Worm (Caenorhabditis elegans) whole organism, late embryonic: ENCODE data around the gene rec-8.

ENCODE experiments used
- C38D4.7 ChIP-seq: fragments of 200-800 bp; sonication (Bioruptor generic); optimal IDR thresholded peaks from 2 replicates; lab custom pipeline; 2018; ENCODE audit warnings: mild to moderate bottlenecking, missing genetic modification characterization, moderate library complexity, missing compliant biosample characterization
- F13H6.1 ChIP-seq: sonication (generic microtip); optimal IDR thresholded peaks from 2 replicates; lab custom pipeline; 2016; ENCODE audit warnings: missing genetic modification characterization, missing compliant biosample characterization
- K02D7.2 ChIP-seq: sonication (generic microtip); optimal IDR thresholded peaks from 2 replicates; lab custom pipeline; 2017; ENCODE audit warnings: mild to moderate bottlenecking, missing genetic modification characterization, missing compliant biosample characterization
- ama-1 ChIP-seq: fragments of 150-350 bp; optimal IDR thresholded peaks from 2 replicates; lab custom pipeline; 2014
- ceh-14 ChIP-seq: sonication (generic microtip); optimal IDR thresholded peaks from 2 replicates; lab custom pipeline; 2016; ENCODE audit warnings: missing genotype, missing genetic modification characterization, missing compliant biosample characterization
- ceh-19 ChIP-seq: fragments of 200-800 bp; sonication (Bioruptor generic); optimal IDR thresholded peaks from 2 replicates; lab custom pipeline; 2018; ENCODE audit warnings: mild to moderate bottlenecking, missing genetic modification characterization, missing compliant biosample characterization
- ceh-34 ChIP-seq: sonication (generic microtip); optimal IDR thresholded peaks from 2 replicates; lab custom pipeline; 2016; ENCODE audit warnings: mild to moderate bottlenecking, missing genetic modification characterization, missing compliant biosample characterization
- ceh-48 ChIP-seq: sonication (generic microtip); optimal IDR thresholded peaks from 2 replicates; lab custom pipeline; 2016; ENCODE audit warnings: missing genetic modification characterization, inconsistent platforms, missing compliant biosample characterization
- ceh-6 ChIP-seq: fragments of 200-800 bp; sonication (Bioruptor generic); optimal IDR thresholded peaks from 2 replicates; lab custom pipeline; 2018; ENCODE audit warnings: mild to moderate bottlenecking, missing genetic modification characterization, missing compliant biosample characterization
- dve-1 ChIP-seq: sonication (generic microtip); optimal IDR thresholded peaks from 2 replicates; lab custom pipeline; 2017; ENCODE audit warnings: antibody characterized with exemption, mild to moderate bottlenecking, missing genetic modification characterization, missing compliant biosample characterization
- elt-2 ChIP-seq: sonication (generic microtip); optimal IDR thresholded peaks from 2 replicates; lab custom pipeline; 2016; ENCODE audit warnings: missing genetic modification reagents, missing genetic modification characterization, missing compliant biosample characterization
- ets-4 ChIP-seq: sonication (generic microtip); optimal IDR thresholded peaks from 2 replicates; lab custom pipeline; 2016; ENCODE audit warnings: missing genetic modification characterization, missing compliant biosample characterization
- fkh-10 ChIP-seq: fragments of 150-350 bp; optimal IDR thresholded peaks from 2 replicates; lab custom pipeline; 2014; ENCODE audit warnings: missing biosample characterization, missing genetic modification reagents, missing genetic modification characterization
- fkh-6 ChIP-seq: sonication (generic microtip); optimal IDR thresholded peaks from 2 replicates; lab custom pipeline; 2016; ENCODE audit warnings: missing genetic modification characterization, missing compliant biosample characterization
- hlh-13 ChIP-seq: fragments of 200-800 bp; sonication (Bioruptor generic); optimal IDR thresholded peaks from 2 replicates; lab custom pipeline; 2018; ENCODE audit warnings: mild to moderate bottlenecking, missing genetic modification characterization, missing compliant biosample characterization
- hlh-6 ChIP-seq: sonication (generic microtip); optimal IDR thresholded peaks from 2 replicates; lab custom pipeline; 2016; ENCODE audit warnings: missing genotype, missing genetic modification characterization, missing compliant biosample characterization
- lin-11 ChIP-seq: fragments of 200-800 bp; sonication (Bioruptor generic); optimal IDR thresholded peaks from 2 replicates; lab custom pipeline; 2018; ENCODE audit warnings: mild to moderate bottlenecking, missing genetic modification characterization, missing compliant biosample characterization
- madf-2 ChIP-seq: sonication (generic microtip); optimal IDR thresholded peaks from 2 replicates; lab custom pipeline; 2017; ENCODE audit warnings: missing genetic modification characterization, missing compliant biosample characterization
- mec-3 ChIP-seq: sonication (generic microtip); optimal IDR thresholded peaks from 2 replicates; lab custom pipeline; 2016; ENCODE audit warnings: borderline replicate concordance, missing genetic modification characterization, missing compliant biosample characterization
- nfya-1 ChIP-seq: sonication (generic microtip); optimal IDR thresholded peaks from 2 replicates; lab custom pipeline; 2017; ENCODE audit warnings: missing genetic modification characterization, mild to moderate bottlenecking, missing compliant biosample characterization, antibody characterized with exemption, moderate library complexity
- nhr-11 ChIP-seq: fragments of 150-350 bp; optimal IDR thresholded peaks from 2 replicates; lab custom pipeline; 2014; ENCODE audit warnings: missing biosample characterization, missing genetic modification characterization
- odd-2 ChIP-seq: sonication (generic microtip); optimal IDR thresholded peaks from 2 replicates; lab custom pipeline; 2017; ENCODE audit warnings: antibody characterized with exemption, mild to moderate bottlenecking, missing genetic modification characterization, missing compliant biosample characterization
- pag-3 ChIP-seq: sonication (generic microtip); optimal IDR thresholded peaks from 2 replicates; lab custom pipeline; 2016; ENCODE audit warnings: missing compliant biosample characterization, missing genetic modification characterization, borderline replicate concordance
- pha-2 ChIP-seq: sonication (generic microtip); optimal IDR thresholded peaks from 2 replicates; lab custom pipeline; 2017; ENCODE audit warnings: mild to moderate bottlenecking, missing genetic modification characterization, missing compliant biosample characterization
- pros-1 ChIP-seq: fragments of 150-350 bp; optimal IDR thresholded peaks from 2 replicates; lab custom pipeline; 2014; ENCODE audit warnings: missing biosample characterization, missing genetic modification reagents, missing genetic modification characterization
- rnt-1 ChIP-seq: sonication (generic microtip); optimal IDR thresholded peaks from 2 replicates; lab custom pipeline; 2016; ENCODE audit warnings: missing genetic modification characterization, missing compliant biosample characterization
- sdc-2 ChIP-seq: sonication (generic microtip); optimal IDR thresholded peaks from 2 replicates; lab custom pipeline; 2016; ENCODE audit warnings: missing genotype, missing genetic modification characterization, missing compliant biosample characterization
- sox-2 ChIP-seq: fragments of 200-800 bp; sonication (Bioruptor generic); IDR thresholded peaks from 2 replicates; pipeline ENCODE4 v1.3.6; 2022; ENCODE audit warnings: missing genetic modification reagents, missing genetic modification characterization, missing compliant biosample characterization
- syd-9 ChIP-seq: sonication (generic microtip); optimal IDR thresholded peaks from 2 replicates; lab custom pipeline; 2016; ENCODE audit warnings: mild to moderate bottlenecking, missing genetic modification characterization, moderate library complexity, missing compliant biosample characterization
- tbx-2 ChIP-seq: sonication (generic microtip); optimal IDR thresholded peaks from 2 replicates; lab custom pipeline; 2016; ENCODE audit warnings: missing genetic modification characterization, missing compliant biosample characterization
- tbx-7 ChIP-seq: sonication (generic microtip); optimal IDR thresholded peaks from 2 replicates; lab custom pipeline; 2016; ENCODE audit warnings: missing genotype, missing genetic modification characterization, missing compliant biosample characterization
- ttx-3 ChIP-seq: sonication (generic microtip); optimal IDR thresholded peaks from 2 replicates; lab custom pipeline; 2016; ENCODE audit warnings: missing genetic modification reagents, missing genetic modification characterization, missing compliant biosample characterization
- unc-42 ChIP-seq: sonication (generic microtip); optimal IDR thresholded peaks from 2 replicates; lab custom pipeline; 2016; ENCODE audit warnings: missing genotype, missing genetic modification characterization, missing compliant biosample characterization
- unc-55 ChIP-seq: sonication (generic microtip); optimal IDR thresholded peaks from 2 replicates; lab custom pipeline; 2017; ENCODE audit warnings: missing biosample characterization, missing genetic modification reagents, missing genetic modification characterization
- unc-86 ChIP-seq: sonication (generic microtip); optimal IDR thresholded peaks from 2 replicates; lab custom pipeline; 2016; ENCODE audit warnings: missing genetic modification characterization, missing compliant biosample characterization

Gene rec-8

DNA sequence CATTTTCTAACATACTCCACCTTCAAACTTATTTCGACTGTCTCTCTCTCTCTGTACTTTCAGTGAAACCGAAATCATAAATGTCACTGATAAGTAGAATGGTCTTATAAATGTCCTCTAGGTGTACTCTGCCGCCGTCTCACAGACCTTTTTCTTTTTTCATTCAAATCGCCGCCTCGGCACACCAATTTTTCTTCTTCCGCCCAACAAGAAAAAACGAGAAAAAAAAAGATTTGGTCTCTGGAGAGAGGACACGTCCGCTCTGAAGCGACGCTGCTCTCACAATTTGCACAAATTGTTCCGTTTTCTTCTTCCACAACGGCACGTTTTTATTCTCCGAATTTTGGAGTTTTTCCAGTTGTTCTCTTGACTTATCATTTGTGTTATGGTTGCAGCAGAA, 39.8 kb downstream of the rec-8 start:
- TF ChIP-seq unc-42 (tag; lab: Kevin White, UChicago) (no peak), hlh-6 (no peak), mec-3 (tag; lab: Kevin White, UChicago) (no peak), pha-2 (no peak), C38D4.7 (GFP tag; lab: Kevin White, UChicago) (no peak), ceh-34 (tag; lab: Kevin White, UChicago) (no peak), syd-9 (tag; lab: Kevin White, UChicago) (no peak), ceh-19 (GFP tag; lab: Kevin White, UChicago) (no peak), pag-3 (tag; lab: Kevin White, UChicago) (no peak), sox-2 (GFP tag; lab: Robert Waterston, UW) (no peak), ets-4 (tag; lab: Kevin White, UChicago) (no peak), unc-55 (GFP tag; lab: Kevin White, UChicago) (no peak), sdc-2 (no peak), madf-2 (tag; lab: Kevin White, UChicago) (no peak)

ce11 chrIV:13311331-13312034, 41.5 kb downstream of the rec-8 start:
- TF ChIP-seq nfya-1 (peak; percentile 11), F13H6.1 (no peak)

DNA sequence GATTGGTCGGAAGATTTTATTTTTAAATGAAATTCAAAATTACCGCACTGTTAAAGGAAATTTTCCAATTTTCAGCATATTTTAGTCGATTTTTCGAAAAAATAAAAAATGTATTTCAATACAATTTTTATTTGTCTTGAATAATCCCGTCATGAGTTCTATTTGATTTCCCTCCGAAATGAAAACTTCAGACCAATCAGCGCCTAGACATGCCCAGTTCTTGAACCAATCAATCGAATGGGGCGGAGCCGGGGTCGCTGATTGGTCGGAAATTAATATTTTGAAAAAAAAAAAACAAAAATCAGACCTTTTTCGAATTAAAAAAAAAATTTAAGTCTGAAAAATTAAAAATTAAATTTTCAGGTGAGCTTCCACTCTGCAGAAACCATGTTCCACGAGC, 43.4 kb downstream of the rec-8 start:
- TF ChIP-seq pros-1 (tag; lab: Kevin White, UChicago) = no peak
- peak; percentile 64 for TF ChIP-seq nfya-1
- TF ChIP-seq, all 69 proteins: peak for 1

- TF ChIP-seq pha-2 (no peak), elt-2 (tag; lab: Kevin White, UChicago) (no peak), nfya-1 (peak; percentile 62), hlh-13 (GFP tag; lab: Kevin White, UChicago) (no peak), tbx-2 (tag; lab: Kevin White, UChicago) (no peak), ceh-6 (GFP tag; lab: Kevin White, UChicago) (no peak)
Observed at ce11 chrIV:13304786-13305185, 48.2 kb downstream of the rec-8 start.

ce11 chrIV:13303442-13303841, 49.6 kb downstream of the rec-8 start, which contains the start of gene Y67H2A.7:
Gene Y67H2A.7, plus strand, starts transcription at chrIV:13303742.
- TF ChIP-seq ama-1 (lab: Kevin White, UChicago) (no peak), rnt-1 (tag; lab: Kevin White, UChicago) (no peak), odd-2 (tag; lab: Kevin White, UChicago) (no peak), ttx-3 (tag; lab: Kevin White, UChicago) (no peak), ceh-14 (tag; lab: Kevin White, UChicago) (no peak), ceh-48 (tag; lab: Kevin White, UChicago) (no peak), nhr-11 (no peak), fkh-6 (tag; lab: Kevin White, UChicago) (no peak), pha-2 (no peak), lin-11 (no peak), ets-4 (tag; lab: Kevin White, UChicago) (no peak), tbx-7 (tag; lab: Kevin White, UChicago) (no peak), sdc-2 (no peak), F13H6.1 (no peak), dve-1 (tag; lab: Kevin White, UChicago) (no peak), K02D7.2 (tag; lab: Kevin White, UChicago) (no peak), unc-86 (tag; lab: Kevin White, UChicago) (no peak), hlh-6 (no peak), fkh-10 (GFP tag; lab: Kevin White, UChicago) (no peak)
